Worm (Caenorhabditis elegans) whole organism, young adult: ENCODE data around the gene F10D7.10.

Experiments used
- B0019.2 ChIP-seq: fragments of 200-800 bp; sonication (Bioruptor generic); conservative IDR thresholded peaks from 2 replicates; pipeline ENCODE4 v1.3.6; 2022; ENCODE audit warnings: missing genetic modification reagents, missing genetic modification characterization, missing compliant biosample characterization
- B0261.1 ChIP-seq: sonication (generic microtip); optimal IDR thresholded peaks from 2 replicates; lab custom pipeline; 2016; ENCODE audit warnings: mild to moderate bottlenecking, missing genetic modification characterization, moderate library complexity, missing compliant biosample characterization
- C06A6.2 ChIP-seq: fragments of 200-800 bp; sonication (Bioruptor generic); conservative IDR thresholded peaks from 2 replicates; pipeline ENCODE4 v1.3.6; 2022; ENCODE audit warnings: missing genetic modification characterization, missing compliant biosample characterization
- F23B12.7 ChIP-seq: sonication (generic microtip); optimal IDR thresholded peaks from 2 replicates; lab custom pipeline; 2017; ENCODE audit warnings: missing genetic modification characterization, mild to moderate bottlenecking, missing compliant biosample characterization, antibody characterized with exemption, moderate library complexity; ENCODE audit not compliant: insufficient read depth
- F37B4.10 ChIP-seq: fragments of 200-800 bp; sonication (Bioruptor generic); IDR thresholded peaks from 2 replicates; pipeline ENCODE4 v1.3.6; 2022; ENCODE audit warnings: missing genetic modification characterization, missing compliant biosample characterization
- K11D2.4 ChIP-seq: fragments of 200-800 bp; sonication (Bioruptor generic); IDR thresholded peaks from 2 replicates; pipeline ENCODE4 v1.3.6; 2022; ENCODE audit warnings: missing genetic modification reagents, missing genetic modification characterization, missing compliant biosample characterization
- akir-1 ChIP-seq: fragments of 200-800 bp; sonication (Bioruptor generic); optimal IDR thresholded peaks from 2 replicates; lab custom pipeline; 2018; ENCODE audit warnings: mild to moderate bottlenecking, missing genetic modification characterization, moderate library complexity, missing compliant biosample characterization
- ama-1 ChIP-seq, 3 experiments: fragments of 150-350 bp in 1 of 3; sonication (generic microtip) in 2 of 3; optimal IDR thresholded peaks; 2 replicates each; lab custom pipeline; 2014 to 2018; ENCODE audit warnings: missing biosample characterization in 2 of 3, missing genetic modification characterization in 2 of 3, missing genetic modification reagents in 2 of 3
- bed-2 ChIP-seq: fragments of 200-800 bp; sonication (Bioruptor generic); IDR thresholded peaks from 2 replicates; pipeline ENCODE4 v1.3.6; 2022; ENCODE audit warnings: missing genetic modification reagents, missing genetic modification characterization, missing compliant biosample characterization
- ccch-3 ChIP-seq: fragments of 200-800 bp; sonication (Bioruptor generic); optimal IDR thresholded peaks from 2 replicates; lab custom pipeline; 2018; ENCODE audit warnings: mild to moderate bottlenecking, missing genetic modification characterization, missing compliant biosample characterization
- cebp-1 ChIP-seq, 2 experiments: fragments of 200-800 bp in 1 of 2; sonication (Bioruptor generic) in 1 of 2; sonication (generic microtip) in 1 of 2; IDR thresholded peaks in 1 of 2; optimal IDR thresholded peaks in 1 of 2; 2 replicates each; pipeline versions ENCODE4 v1.3.6 to Lab custom; 2017 to 2022; ENCODE audit warnings: missing compliant biosample characterization in 2 of 2, missing genetic modification characterization in 2 of 2, mild to moderate bottlenecking in 1 of 2, missing genetic modification reagents in 1 of 2, moderate library complexity in 1 of 2
- cebp-2 ChIP-seq: fragments of 200-800 bp; sonication (Bioruptor generic); IDR thresholded peaks from 2 replicates; pipeline ENCODE4 v1.3.6; 2022; ENCODE audit warnings: missing genetic modification characterization, missing compliant biosample characterization
- ceh-100 ChIP-seq: fragments of 200-800 bp; sonication (Bioruptor generic); IDR thresholded peaks from 2 replicates; pipeline ENCODE4 v1.3.6; 2022; ENCODE audit warnings: missing genetic modification reagents, missing genetic modification characterization, missing compliant biosample characterization
- ets-4 ChIP-seq: fragments of 200-800 bp; sonication (Bioruptor generic); optimal IDR thresholded peaks from 2 replicates; lab custom pipeline; 2018; ENCODE audit warnings: mild to moderate bottlenecking, missing genetic modification characterization, missing compliant biosample characterization
- fkh-3 ChIP-seq: sonication (generic microtip); optimal IDR thresholded peaks from 2 replicates; lab custom pipeline; 2016; ENCODE audit warnings: mild to moderate bottlenecking, missing genetic modification characterization, missing compliant biosample characterization
- him-1 ChIP-seq: sonication (generic microtip); optimal IDR thresholded peaks from 2 replicates; lab custom pipeline; 2016; ENCODE audit warnings: missing genotype, missing genetic modification reagents, missing genetic modification characterization, missing compliant biosample characterization
- hlh-12 ChIP-seq: sonication (generic microtip); optimal IDR thresholded peaks from 2 replicates; lab custom pipeline; 2016; ENCODE audit warnings: missing genetic modification characterization, missing compliant biosample characterization
- lin-40 ChIP-seq: sonication (generic microtip); optimal IDR thresholded peaks from 2 replicates; lab custom pipeline; 2016; ENCODE audit warnings: missing genetic modification characterization, mild to moderate bottlenecking, missing compliant biosample characterization, missing genotype, missing genetic modification reagents
- lir-1 ChIP-seq: fragments of 200-800 bp; sonication (Bioruptor generic); conservative IDR thresholded peaks from 2 replicates; pipeline ENCODE4 v1.3.6; 2022; ENCODE audit warnings: missing genetic modification reagents, missing genetic modification characterization, missing compliant biosample characterization
- lsy-27 ChIP-seq: sonication (generic microtip); optimal IDR thresholded peaks from 2 replicates; lab custom pipeline; 2017; ENCODE audit warnings: missing genetic modification characterization, mild to moderate bottlenecking, missing compliant biosample characterization, antibody characterized with exemption, missing genotype, borderline replicate concordance; ENCODE audit not compliant: insufficient read depth
- nhr-179 ChIP-seq: sonication (generic microtip); optimal IDR thresholded peaks from 2 replicates; lab custom pipeline; 2016; ENCODE audit warnings: mild to moderate bottlenecking, missing genetic modification characterization, missing compliant biosample characterization
- nhr-27 ChIP-seq: fragments of 200-800 bp; sonication (Bioruptor generic); optimal IDR thresholded peaks from 2 replicates; lab custom pipeline; 2018; ENCODE audit warnings: mild to moderate bottlenecking, missing genetic modification characterization, moderate library complexity, missing compliant biosample characterization
- nhr-80 ChIP-seq: sonication (generic microtip); optimal IDR thresholded peaks from 2 replicates; lab custom pipeline; 2016; ENCODE audit warnings: missing genetic modification characterization, missing compliant biosample characterization
- pha-4 ChIP-seq: fragments of 150-350 bp; sonication (generic microtip); optimal IDR thresholded peaks from 2 replicates; lab custom pipeline; 2014; ENCODE audit warnings: missing biosample characterization, missing genetic modification reagents, missing genetic modification characterization
- rec-8 ChIP-seq, 2 experiments: sonication (generic microtip); optimal IDR thresholded peaks; 2 replicates each; lab custom pipeline; 2016; ENCODE audit warnings: mild to moderate bottlenecking in 2 of 2, missing genetic modification characterization in 2 of 2, missing genetic modification reagents in 2 of 2, missing genotype in 2 of 2, missing biosample characterization in 1 of 2, missing compliant biosample characterization in 1 of 2, moderate library complexity in 1 of 2
- repo-1 ChIP-seq: sonication (generic microtip); optimal IDR thresholded peaks from 2 replicates; lab custom pipeline; 2017; ENCODE audit warnings: mild to moderate bottlenecking, missing genetic modification characterization, missing compliant biosample characterization
- sea-2 ChIP-seq: fragments of 200-800 bp; sonication (Bioruptor generic); IDR thresholded peaks from 2 replicates; pipeline ENCODE4 v1.3.6; 2022; ENCODE audit warnings: missing genetic modification characterization, missing compliant biosample characterization
- snpc-4 ChIP-seq, 5 experiments: fragments of 150-350 bp in 1 of 5; sonication (generic microtip) in 4 of 5; optimal IDR thresholded peaks; 2 replicates each; lab custom pipeline; 2014 to 2018; ENCODE audit warnings: missing genetic modification characterization in 5 of 5, missing biosample characterization in 3 of 5, antibody characterized with exemption in 2 of 5, mild to moderate bottlenecking in 2 of 5, missing compliant biosample characterization in 2 of 5, missing genotype in 2 of 5, moderate library complexity in 2 of 5, missing genetic modification reagents in 1 of 5
- zfh-2 ChIP-seq: fragments of 200-800 bp; sonication (Bioruptor generic); conservative IDR thresholded peaks from 2 replicates; pipeline ENCODE4 v1.3.6; 2022; ENCODE audit warnings: missing genetic modification reagents, missing genetic modification characterization, missing compliant biosample characterization
- ztf-25 ChIP-seq: fragments of 200-800 bp; sonication (Bioruptor generic); IDR thresholded peaks from 2 replicates; pipeline ENCODE4 v1.3.6; 2022; ENCODE audit warnings: missing genetic modification reagents, missing genetic modification characterization, missing compliant biosample characterization
- ztf-6 ChIP-seq: fragments of 200-800 bp; sonication (Bioruptor generic); IDR thresholded peaks from 2 replicates; pipeline ENCODE4 v1.3.6; 2022; ENCODE audit warnings: missing genetic modification reagents, missing genetic modification characterization, missing compliant biosample characterization

Gene F10D7.10

ce11 chrX:17392182-17392581, 12.6 kb upstream of the F10D7.10 start (continued):
- TF ChIP-seq cebp-1 (GFP tag; IDR thresholded peaks at IDR 0.05; lab: Robert Waterston, UW) (no peak), cebp-1 (tag; optimal IDR thresholded peaks at IDR 0.05; lab: Kevin White, UChicago) (no peak), nhr-179 (tag; lab: Kevin White, UChicago) (no peak)
- TF ChIP-seq, all 124 proteins: peak for 17

- TF ChIP-seq lir-1 (GFP tag; lab: Robert Waterston, UW) (no peak), B0019.2 (no peak), B0261.1 (tag; lab: Kevin White, UChicago) (no peak), K11D2.4 (no peak), him-1 (no peak), sea-2 (GFP tag; lab: Robert Waterston, UW) (no peak), snpc-4 (GFP tag; optimal IDR thresholded peaks at IDR 0.05; lab: Kevin White, UChicago) (no peak), snpc-4 (tag; optimal IDR thresholded peaks at IDR 0.05; lab: Kevin White, UChicago) (no peak), repo-1 (no peak), C06A6.2 (no peak), ama-1 (optimal IDR thresholded peaks at IDR 0.05; lab: Kevin White, UChicago) (no peak), ama-1 (GFP tag; optimal IDR thresholded peaks at IDR 0.05; lab: Kevin White, UChicago) (no peak), bed-2 (GFP tag; lab: Robert Waterston, UW) (no peak), F37B4.10 (GFP tag; lab: Robert Waterston, UW) (no peak), ets-4 (GFP tag; lab: Kevin White, UChicago) (no peak), lin-40 (tag; lab: Kevin White, UChicago) (no peak)
These were observed 11.9 kb upstream of the F10D7.10 start, which contains the start of gene F10D7.5 for ce11 chrX:17391515-17391914. TSS of gene F10D7.5 (minus strand) at chrX:17391615.

- TF ChIP-seq fkh-3 (tag; lab: Kevin White, UChicago) (no peak), lsy-27 (tag; lab: Kevin White, UChicago) (no peak), hlh-12 (no peak), cebp-2 (GFP tag; lab: Robert Waterston, UW) (no peak), zfh-2 (GFP tag; lab: Robert Waterston, UW) (peak; percentile 51), pha-4 (tag; lab: Kevin White, UChicago) (no peak), rec-8 (tag; optimal IDR thresholded peaks at IDR 0.05; lab: Kevin White, UChicago) (no peak)
These were observed 11.0 kb upstream of the F10D7.10 start for ce11 chrX:17390531-17390930.

- no peak for TF ChIP-seq akir-1 (GFP tag; lab: Kevin White, UChicago)
- TF ChIP-seq nhr-80: peak; percentile 17
- TF ChIP-seq ztf-25: no peak
- no peak for TF ChIP-seq ccch-3 (GFP tag; lab: Kevin White, UChicago)
- no peak for TF ChIP-seq nhr-27
- no peak for TF ChIP-seq F23B12.7 (tag; lab: Kevin White, UChicago)
- TF ChIP-seq ceh-100 (GFP tag; lab: Robert Waterston, UW): no peak
These were observed 6.6 kb upstream of the F10D7.10 start for ce11 chrX:17386130-17386529.

ce11 chrX:17385102-17385501, 5.5 kb upstream of the F10D7.10 start:
- no peak for TF ChIP-seq ztf-6 (GFP tag; lab: Robert Waterston, UW)
